Worm (Caenorhabditis elegans) whole organism, L1 larva: ENCODE measurements around the gene F22F1.2.
A peak's percentile ranks its signal among the peaks of the same experiment; 100 is the strongest.

Experiments used
- C04F5.9 ChIP-seq: sonication (generic microtip); optimal IDR thresholded peaks from 2 replicates; lab custom pipeline; 2016; ENCODE audit warnings: missing genetic modification characterization, missing compliant biosample characterization
- C16A3.4 ChIP-seq: fragments of 150-350 bp; optimal IDR thresholded peaks from 2 replicates; lab custom pipeline; 2014; ENCODE audit warnings: missing biosample characterization, missing genetic modification characterization
- F16B12.6 ChIP-seq: fragments of 150-350 bp; optimal IDR thresholded peaks from 2 replicates; lab custom pipeline; 2014; ENCODE audit warnings: missing biosample characterization, missing genetic modification characterization
- alr-1 ChIP-seq: fragments of 200-800 bp; sonication (Bioruptor generic); optimal IDR thresholded peaks from 2 replicates; lab custom pipeline; 2018; ENCODE audit warnings: borderline replicate concordance, mild to moderate bottlenecking, missing genetic modification characterization, missing compliant biosample characterization
- ama-1 ChIP-seq: fragments of 150-350 bp; optimal IDR thresholded peaks from 2 replicates; lab custom pipeline; 2014
- blmp-1 ChIP-seq: fragments of 150-350 bp; optimal IDR thresholded peaks from 2 replicates; lab custom pipeline; 2014; ENCODE audit warnings: missing biosample characterization, missing genetic modification characterization
- ceh-8 ChIP-seq: fragments of 200-800 bp; sonication (Bioruptor generic); optimal IDR thresholded peaks from 2 replicates; lab custom pipeline; 2018; ENCODE audit warnings: mild to moderate bottlenecking, missing genetic modification characterization, moderate library complexity, missing compliant biosample characterization
- ceh-82 ChIP-seq, 3 experiments: fragments of 150-350 bp in 1 of 3; sonication (generic microtip) in 2 of 3; optimal IDR thresholded peaks; 2 replicates each; lab custom pipeline; 2014 to 2017; ENCODE audit warnings: missing biosample characterization in 3 of 3, missing genetic modification characterization in 3 of 3
- dpl-1 ChIP-seq, 3 experiments: fragments of 150-350 bp in 2 of 3; sonication (generic microtip) in 1 of 3; optimal IDR thresholded peaks; 2 replicates each; lab custom pipeline; 2014 to 2017; ENCODE audit warnings: missing biosample characterization in 3 of 3, missing genetic modification characterization in 3 of 3, missing genetic modification reagents in 3 of 3
- dsc-1 ChIP-seq: sonication (generic microtip); optimal IDR thresholded peaks from 2 replicates; lab custom pipeline; 2016; ENCODE audit warnings: mild to moderate bottlenecking, missing genetic modification characterization, missing compliant biosample characterization
- efl-1 ChIP-seq, 4 experiments: fragments of 150-350 bp; optimal IDR thresholded peaks in 3 of 4; peaks in 1 of 4; 1 replicate in 1 of 4; 2 replicates in 3 of 4; lab custom pipeline; 2014; ENCODE audit warnings: missing biosample characterization in 2 of 4, missing genetic modification characterization in 2 of 4, missing genetic modification reagents in 2 of 4
- efl-3 ChIP-seq: fragments of 200-800 bp; sonication (Bioruptor generic); optimal IDR thresholded peaks from 2 replicates; lab custom pipeline; 2018; ENCODE audit warnings: mild to moderate bottlenecking, missing genetic modification characterization, missing compliant biosample characterization
- ets-5 ChIP-seq: fragments of 200-800 bp; sonication (Bioruptor generic); IDR thresholded peaks from 2 replicates; pipeline ENCODE4 v1.3.6; 2022; ENCODE audit warnings: missing genetic modification characterization, missing compliant biosample characterization
- hlh-17 ChIP-seq: fragments of 200-800 bp; sonication (Bioruptor generic); optimal IDR thresholded peaks from 2 replicates; lab custom pipeline; 2018; ENCODE audit warnings: missing genetic modification characterization, mild to moderate bottlenecking, missing compliant biosample characterization, moderate library complexity, borderline replicate concordance
- hpl-2 ChIP-seq: fragments of 150-350 bp; optimal IDR thresholded peaks from 2 replicates; lab custom pipeline; 2014; ENCODE audit warnings: missing biosample characterization, missing genetic modification reagents, missing genetic modification characterization
- lin-13 ChIP-seq: fragments of 150-350 bp; optimal IDR thresholded peaks from 2 replicates; lab custom pipeline; 2014; ENCODE audit warnings: missing biosample characterization, missing genetic modification reagents, missing genetic modification characterization
- lin-14 ChIP-seq: fragments of 200-800 bp; sonication (Bioruptor generic); optimal IDR thresholded peaks from 2 replicates; lab custom pipeline; 2018; ENCODE audit warnings: mild to moderate bottlenecking, missing genetic modification characterization, moderate library complexity, missing compliant biosample characterization
- lin-15B ChIP-seq: fragments of 150-350 bp; sonication (generic microtip); optimal IDR thresholded peaks from 3 replicates; lab custom pipeline; 2014; ENCODE audit warnings: missing biosample characterization, missing genetic modification characterization
- lin-35 ChIP-seq, 2 experiments: fragments of 150-350 bp; optimal IDR thresholded peaks; 2 replicates each; lab custom pipeline; 2014; ENCODE audit warnings: missing biosample characterization in 2 of 2, missing genetic modification characterization in 2 of 2, missing genetic modification reagents in 2 of 2
- lin-39 ChIP-seq: fragments of 150-350 bp; optimal IDR thresholded peaks from 2 replicates; lab custom pipeline; 2014; ENCODE audit warnings: missing biosample characterization, missing genetic modification reagents, missing genetic modification characterization
- lir-3 ChIP-seq: sonication (generic microtip); optimal IDR thresholded peaks from 2 replicates; lab custom pipeline; 2016; ENCODE audit warnings: mild to moderate bottlenecking, missing genetic modification characterization, moderate library complexity, missing compliant biosample characterization; ENCODE audit not compliant: poor library complexity
- lsy-2 ChIP-seq, 2 experiments: fragments of 150-350 bp; optimal IDR thresholded peaks; 2 replicates each; lab custom pipeline; 2014; ENCODE audit warnings: missing biosample characterization in 2 of 2, missing genetic modification characterization in 2 of 2
- mdl-1 ChIP-seq, 2 experiments: fragments of 150-350 bp; optimal IDR thresholded peaks; 2 replicates each; lab custom pipeline; 2014 to 2017; ENCODE audit warnings: missing biosample characterization in 2 of 2, missing genetic modification characterization in 2 of 2, inconsistent platforms in 1 of 2
- nhr-19 ChIP-seq: fragments of 200-800 bp; sonication (Bioruptor generic); conservative IDR thresholded peaks from 2 replicates; pipeline ENCODE4 v1.3.6; 2022; ENCODE audit warnings: missing genetic modification characterization, missing compliant biosample characterization
- nhr-20 ChIP-seq: sonication (generic microtip); optimal IDR thresholded peaks from 2 replicates; lab custom pipeline; 2016; ENCODE audit warnings: mild to moderate bottlenecking, missing genetic modification characterization, missing compliant biosample characterization
- nhr-47 ChIP-seq: sonication (generic microtip); optimal IDR thresholded peaks from 2 replicates; lab custom pipeline; 2016; ENCODE audit warnings: mild to moderate bottlenecking, missing genetic modification characterization, moderate library complexity, missing compliant biosample characterization
- nhr-71 ChIP-seq: sonication (generic microtip); optimal IDR thresholded peaks from 2 replicates; lab custom pipeline; 2016; ENCODE audit warnings: mild to moderate bottlenecking, missing genetic modification characterization, moderate library complexity, missing compliant biosample characterization
- nhr-76 ChIP-seq: sonication (generic microtip); optimal IDR thresholded peaks from 2 replicates; lab custom pipeline; 2017; ENCODE audit warnings: missing biosample characterization, missing genetic modification characterization
- nhr-77 ChIP-seq: fragments of 150-350 bp; optimal IDR thresholded peaks from 2 replicates; lab custom pipeline; 2014; ENCODE audit warnings: missing biosample characterization, missing genetic modification characterization
- nhr-85 ChIP-seq: sonication (generic microtip); peaks from one replicate; lab custom pipeline; 2016; ENCODE audit warnings: missing genetic modification characterization, inconsistent platforms, missing compliant biosample characterization
- pqm-1 ChIP-seq: sonication (generic microtip); optimal IDR thresholded peaks from 3 replicates; lab custom pipeline; 2017; ENCODE audit warnings: missing biosample characterization, missing genetic modification characterization
- rnt-1 ChIP-seq: sonication (generic microtip); optimal IDR thresholded peaks from 2 replicates; lab custom pipeline; 2016; ENCODE audit warnings: mild to moderate bottlenecking, missing genetic modification characterization, moderate library complexity, missing compliant biosample characterization
- skn-1 ChIP-seq: fragments of 150-350 bp; optimal IDR thresholded peaks from 2 replicates; lab custom pipeline; 2014; ENCODE audit warnings: missing biosample characterization, missing genetic modification characterization
- snpc-4 ChIP-seq: fragments of 150-350 bp; optimal IDR thresholded peaks from 2 replicates; lab custom pipeline; 2014; ENCODE audit warnings: missing biosample characterization, missing genetic modification characterization
- snu-23 ChIP-seq: sonication (generic microtip); optimal IDR thresholded peaks from 2 replicates; lab custom pipeline; 2016; ENCODE audit warnings: missing genetic modification characterization, missing compliant biosample characterization
- swsn-7 ChIP-seq: sonication (generic microtip); optimal IDR thresholded peaks from 2 replicates; lab custom pipeline; 2016; ENCODE audit warnings: missing genetic modification characterization, missing compliant biosample characterization
- tbx-2 ChIP-seq: sonication (generic microtip); optimal IDR thresholded peaks from 2 replicates; lab custom pipeline; 2016; ENCODE audit warnings: missing genetic modification characterization, missing compliant biosample characterization
- tlp-1 ChIP-seq: fragments of 150-350 bp; optimal IDR thresholded peaks from 2 replicates; lab custom pipeline; 2014; ENCODE audit warnings: missing biosample characterization, missing genetic modification characterization
- unc-86 ChIP-seq: sonication (generic microtip); optimal IDR thresholded peaks from 2 replicates; lab custom pipeline; 2016; ENCODE audit warnings: missing genetic modification characterization, missing compliant biosample characterization
- unc-98 ChIP-seq: fragments of 200-800 bp; sonication (Bioruptor generic); IDR thresholded peaks from 2 replicates; pipeline ENCODE4 v1.3.6; 2022; ENCODE audit warnings: missing genetic modification characterization, missing compliant biosample characterization
- xbp-1 ChIP-seq: sonication (generic microtip); optimal IDR thresholded peaks from 2 replicates; lab custom pipeline; 2016; ENCODE audit warnings: missing genetic modification characterization, missing compliant biosample characterization
- zag-1 ChIP-seq: fragments of 150-350 bp; optimal IDR thresholded peaks from 2 replicates; lab custom pipeline; 2014; ENCODE audit warnings: missing biosample characterization, missing genetic modification characterization
- zip-4 ChIP-seq: fragments of 200-800 bp; sonication (Bioruptor generic); optimal IDR thresholded peaks from 2 replicates; lab custom pipeline; 2018; ENCODE audit warnings: mild to moderate bottlenecking, missing genetic modification characterization, moderate library complexity, missing compliant biosample characterization
- ztf-11 ChIP-seq, 2 experiments: sonication (generic microtip); optimal IDR thresholded peaks; 2 replicates each; lab custom pipeline; 2016 to 2017; ENCODE audit warnings: missing genetic modification characterization in 2 of 2, missing biosample characterization in 1 of 2, missing compliant biosample characterization in 1 of 2

Gene F22F1.2

ce11 chrX:8156502-8156901 lies 6.0 kb upstream of the F22F1.2 start (continued):
- TF ChIP-seq nhr-20 (tag; lab: Kevin White, UChicago): peak; percentile 65
- no peak for TF ChIP-seq alr-1 (tag; lab: Kevin White, UChicago)
- TF ChIP-seq nhr-85: peak; percentile 73
- TF ChIP-seq snpc-4: no peak
- TF ChIP-seq dpl-1 (GFP tag; optimal IDR thresholded peaks at IDR 0.05; lab: Kevin White, UChicago): no peak
- TF ChIP-seq ceh-82 (tag; optimal IDR thresholded peaks at IDR 0.05; lab: Kevin White, UChicago): peak in 2 of 3 experiments; percentile 6 to 24
- TF ChIP-seq ztf-11 (tag; optimal IDR thresholded peaks at IDR 0.05; lab: Kevin White, UChicago): no peak
- no peak for TF ChIP-seq lir-3 (tag; lab: Kevin White, UChicago)
- no peak for TF ChIP-seq F16B12.6 (tag; lab: Kevin White, UChicago)
- TF ChIP-seq snu-23: peak; percentile 64
- TF ChIP-seq zag-1: no peak
- no peak for TF ChIP-seq tbx-2 (tag; lab: Kevin White, UChicago)
- no peak for TF ChIP-seq hlh-17 (GFP tag; lab: Kevin White, UChicago)
- no peak for TF ChIP-seq lin-13 (GFP tag; lab: Kevin White, UChicago)
- peak in 1 of 2 experiments; percentile 50 for TF ChIP-seq mdl-1 (tag; optimal IDR thresholded peaks at IDR 0.05; lab: Kevin White, UChicago)
- peak in 1 of 2 experiments; percentile 57 for TF ChIP-seq lin-35 (GFP tag; optimal IDR thresholded peaks at IDR 0.05; lab: Kevin White, UChicago)
- peak; percentile 51 for TF ChIP-seq dsc-1 (tag; lab: Kevin White, UChicago)
- TF ChIP-seq unc-98: no peak
- TF ChIP-seq C16A3.4 (tag; lab: Kevin White, UChicago): peak; percentile 62
- TF ChIP-seq efl-3 (GFP tag; lab: Kevin White, UChicago): no peak
- TF ChIP-seq xbp-1 (tag; lab: Kevin White, UChicago): peak; percentile 37
- peak in 1 of 2 experiments; percentile 3 for TF ChIP-seq lsy-2 (tag; optimal IDR thresholded peaks at IDR 0.05; lab: Kevin White, UChicago)
- TF ChIP-seq lin-14 (GFP tag; lab: Kevin White, UChicago): peak; percentile 42
- no peak for TF ChIP-seq lin-15B
- no peak for TF ChIP-seq C04F5.9 (tag; lab: Kevin White, UChicago)
- TF ChIP-seq ets-5 (GFP tag; lab: Robert Waterston, UW): no peak
- TF ChIP-seq blmp-1 (tag; lab: Kevin White, UChicago): peak; percentile 20
- TF ChIP-seq lin-39 (tag; lab: Kevin White, UChicago): no peak
- no peak for TF ChIP-seq tlp-1 (tag; lab: Kevin White, UChicago)
- TF ChIP-seq hpl-2: no peak
- TF ChIP-seq ceh-8: no peak
- no peak for TF ChIP-seq pqm-1 (tag; lab: Kevin White, UChicago)
- TF ChIP-seq ama-1 (lab: Kevin White, UChicago): no peak

- TF ChIP-seq efl-1 (optimal IDR thresholded peaks at IDR 0.05; lab: Kevin White, UChicago): no peak
- peak in 1 of 2 experiments; percentile 82 for TF ChIP-seq efl-1 (GFP tag; optimal IDR thresholded peaks at IDR 0.05 in 1 of 2; lab: Kevin White, UChicago)
- TF ChIP-seq skn-1 (tag; lab: Kevin White, UChicago): peak; percentile 35
- no peak for TF ChIP-seq zip-4 (GFP tag; lab: Kevin White, UChicago)
- peak; percentile 49 for TF ChIP-seq nhr-47 (tag; lab: Kevin White, UChicago)
- TF ChIP-seq unc-86 (tag; lab: Kevin White, UChicago): peak; percentile 41
- peak; percentile 44 for TF ChIP-seq rnt-1
- peak in 2 of 3 experiments; percentile 28 to 35 for TF ChIP-seq ceh-82 (tag; optimal IDR thresholded peaks at IDR 0.05; lab: Kevin White, UChicago)
- TF ChIP-seq nhr-76: no peak
- TF ChIP-seq lin-39 (tag; lab: Kevin White, UChicago): no peak
- peak in 1 of 2 experiments; percentile 4 for TF ChIP-seq mdl-1 (tag; optimal IDR thresholded peaks at IDR 0.05; lab: Kevin White, UChicago)
- no peak for TF ChIP-seq nhr-77 (tag; lab: Kevin White, UChicago)
- no peak for TF ChIP-seq tlp-1 (tag; lab: Kevin White, UChicago)
- TF ChIP-seq snu-23: peak; percentile 3
- no peak for TF ChIP-seq lir-3 (tag; lab: Kevin White, UChicago)
- peak; percentile 4 for TF ChIP-seq swsn-7 (tag; lab: Kevin White, UChicago)
- TF ChIP-seq nhr-71 (tag; lab: Kevin White, UChicago): peak; percentile 35
- TF ChIP-seq blmp-1 (tag; lab: Kevin White, UChicago): no peak
- no peak; the same call in 1 of the 2 replicates for TF ChIP-seq nhr-19 (GFP tag; lab: Robert Waterston, UW)
Measured at ce11 chrX:8155969-8156368, 5.4 kb upstream of the F22F1.2 start.
